Fruit fly (Drosophila melanogaster): Measurements from ENCODE around the gene CG9839.

Gene CG9839

DNA sequence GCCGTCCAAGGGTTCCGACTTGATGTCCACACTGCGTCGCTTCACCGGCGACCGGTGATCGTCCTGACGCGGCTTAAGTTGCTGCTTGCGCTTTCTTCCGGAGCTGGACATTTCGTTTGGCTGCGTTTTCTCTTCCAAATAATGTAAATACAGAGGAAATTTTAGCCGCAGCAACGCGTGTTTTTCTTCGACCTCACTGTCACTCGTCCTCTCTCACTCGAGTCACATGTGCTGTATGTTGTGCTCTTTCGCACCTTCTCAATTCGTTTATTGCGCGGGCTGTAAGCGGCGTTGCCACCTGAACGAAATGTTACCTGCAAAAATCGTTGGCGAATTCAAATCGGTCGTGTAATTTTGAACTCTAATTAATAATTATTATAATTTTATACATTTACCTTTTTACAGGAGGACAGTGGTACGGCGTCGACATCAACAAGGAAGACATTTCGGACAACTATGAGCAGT lies at the start of gene CG9839:
Gene CG9839 (minus strand): TSS at position 415 of the 465 bp plus-strand sequence.
- peak in 1 of 2 experiments; percentile 26 for TF ChIP-seq CTCF (optimal IDR thresholded peaks at IDR 0.05)
- no peak for TF ChIP-seq CG8478 (optimal IDR thresholded peaks at IDR 0.05)

DNA sequence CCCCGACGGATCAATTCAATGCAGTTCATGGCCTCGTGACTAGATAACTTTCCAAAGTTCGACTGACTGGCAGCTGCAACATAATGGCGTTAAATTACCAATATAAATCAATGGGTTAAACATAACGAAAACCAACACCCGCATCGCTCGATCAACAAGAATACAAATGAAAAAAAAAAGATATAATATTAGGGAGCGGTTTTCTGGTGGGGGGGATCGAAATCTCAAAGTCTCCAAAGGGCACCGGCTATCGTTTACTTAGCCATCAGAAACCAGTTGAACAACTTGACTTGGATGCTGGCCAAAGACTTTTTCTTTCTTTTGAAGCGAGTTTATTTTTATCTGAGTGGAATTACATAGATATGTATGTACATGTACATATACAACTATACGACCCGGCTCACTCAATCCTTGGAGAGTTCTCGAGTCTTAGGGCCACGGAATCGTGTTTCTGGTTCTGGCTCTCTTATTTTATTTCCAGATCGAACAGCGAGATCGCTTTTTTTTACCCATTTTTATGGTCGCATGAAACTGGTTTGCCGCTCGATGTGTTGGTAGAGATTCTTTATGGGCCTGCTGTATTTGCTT lies 49.1 kb upstream of the CG9839 start:
- no peak for TF ChIP-seq CTCF (optimal IDR thresholded peaks at IDR 0.05)
- TF ChIP-seq CG8478 (optimal IDR thresholded peaks at IDR 0.05) = no peak

DNA sequence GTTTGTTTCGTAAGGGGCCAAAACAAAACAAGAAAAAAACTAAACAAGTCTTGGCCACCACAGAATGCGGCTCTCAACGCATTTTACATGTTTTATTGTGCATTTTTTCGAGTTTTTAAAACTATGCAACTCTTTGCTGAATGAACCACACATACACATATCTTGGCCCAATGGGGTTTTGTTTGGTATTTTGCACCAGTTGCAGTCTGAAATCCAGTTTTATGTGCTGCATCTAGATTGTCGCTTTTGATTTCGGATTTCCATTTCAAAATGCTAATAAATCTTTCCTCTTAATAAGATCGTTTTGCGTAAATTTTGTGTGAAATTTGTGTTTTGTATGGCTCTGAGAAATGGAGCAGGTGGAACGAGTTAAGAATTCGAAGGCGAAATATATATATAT lies 48.1 kb upstream of the CG9839 start:
- TF ChIP-seq CTCF (optimal IDR thresholded peaks at IDR 0.05) (no peak), CG8478 (optimal IDR thresholded peaks at IDR 0.05) (no peak)

DNA sequence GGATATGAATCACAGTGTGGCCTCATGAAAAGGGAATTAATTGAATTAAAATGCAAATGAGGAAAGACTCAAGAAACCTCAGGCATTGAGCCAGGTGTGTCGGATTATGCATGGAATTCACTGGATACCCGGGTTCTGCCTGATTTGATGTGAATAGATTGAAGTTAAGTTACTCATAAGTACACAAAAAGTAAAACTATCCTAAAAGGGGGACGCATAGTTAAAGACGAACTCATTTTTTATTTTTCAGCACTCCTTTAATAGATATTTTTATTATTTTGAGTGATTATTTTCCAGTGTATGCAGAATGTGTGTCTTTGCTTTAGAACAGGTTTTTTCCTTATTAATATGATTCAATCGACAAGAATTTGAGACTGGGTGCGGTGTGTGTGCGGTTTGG lies 47.6 kb upstream of the CG9839 start:
- no peak for TF ChIP-seq CTCF (optimal IDR thresholded peaks at IDR 0.05)
- no peak for TF ChIP-seq CG8478 (optimal IDR thresholded peaks at IDR 0.05)

DNA sequence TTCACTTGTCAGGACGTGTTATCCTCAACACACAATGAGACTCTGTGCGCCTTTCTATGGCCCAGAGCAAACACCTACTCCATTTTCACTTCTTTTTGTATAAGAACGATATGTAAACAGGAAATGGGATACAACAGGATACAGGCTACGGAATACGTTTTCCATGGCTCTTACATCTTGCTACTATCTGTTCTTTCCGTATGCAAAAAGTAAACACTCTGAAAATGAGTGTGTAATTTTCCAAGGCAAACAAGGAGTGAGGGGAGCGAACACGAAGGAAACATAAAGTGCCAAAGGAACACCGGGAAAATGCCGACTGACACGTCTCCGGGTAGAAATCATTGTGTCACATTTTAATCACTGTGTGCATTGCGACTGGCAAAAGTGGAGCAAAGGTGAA lies 45.0 kb upstream of the CG9839 start:
- TF ChIP-seq CTCF (optimal IDR thresholded peaks at IDR 0.05) = no peak

DNA sequence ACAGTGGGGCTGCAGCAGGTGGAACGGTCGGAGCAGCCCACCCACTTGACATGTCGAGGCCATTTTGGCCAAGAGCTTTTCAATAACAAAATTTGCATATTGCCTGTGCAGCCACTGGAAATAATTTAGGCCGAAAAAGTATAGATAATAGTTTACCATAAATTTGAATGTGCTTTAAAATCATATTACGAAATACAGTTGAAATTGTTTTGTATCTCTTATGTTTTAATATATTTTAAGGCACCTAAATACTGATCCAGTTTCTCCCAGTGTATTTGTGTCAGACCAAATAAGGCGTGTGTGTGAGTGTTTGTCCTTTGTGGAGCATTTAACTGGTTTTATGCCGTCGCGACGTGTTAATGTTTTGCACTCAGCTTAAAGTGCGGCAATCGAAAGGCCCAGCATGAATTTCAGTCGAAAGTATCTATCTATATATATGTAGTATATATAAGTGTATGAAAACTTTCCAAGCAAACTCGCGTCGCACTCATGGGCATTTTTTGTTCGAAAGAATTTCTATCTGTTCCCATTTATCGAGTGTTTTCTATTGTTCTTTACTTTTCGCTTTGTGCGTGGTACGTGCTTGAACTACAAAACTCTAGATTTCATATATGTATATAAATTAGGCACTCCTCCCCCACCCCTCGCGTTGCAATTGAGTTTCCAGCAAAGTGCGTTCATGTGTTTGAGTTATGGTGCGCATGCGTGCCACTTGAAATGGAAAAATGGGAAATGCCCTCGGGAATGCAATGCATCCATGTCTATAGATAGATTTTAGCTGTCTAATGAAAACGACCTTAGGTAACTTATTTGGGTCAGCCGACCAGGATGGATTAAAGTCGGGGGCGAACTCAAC lies 44.0 kb upstream of the CG9839 start:
- no peak for TF ChIP-seq CG8478 (optimal IDR thresholded peaks at IDR 0.05)
- TF ChIP-seq CTCF (optimal IDR thresholded peaks at IDR 0.05) = no peak

DNA sequence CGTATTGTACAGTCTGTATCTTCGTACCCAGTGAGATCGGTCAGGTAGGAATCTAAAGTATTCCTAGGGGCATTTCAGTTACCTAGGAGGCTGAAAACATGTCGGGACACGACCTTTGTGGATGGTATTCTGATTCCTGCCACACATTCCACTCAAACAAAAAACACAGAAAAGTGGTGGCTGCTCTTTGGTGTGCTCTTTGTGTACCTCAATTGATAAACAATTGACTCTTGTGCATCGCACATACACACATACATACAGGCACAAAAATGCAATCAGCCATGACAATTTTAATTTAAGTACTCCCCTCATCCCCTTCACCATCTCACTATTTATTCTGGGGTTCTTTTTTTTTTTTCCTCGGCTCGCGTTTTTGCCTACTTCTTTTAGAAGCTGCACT lies 42.6 kb upstream of the CG9839 start:
- TF ChIP-seq CTCF (optimal IDR thresholded peaks at IDR 0.05) (no peak), CG8478 (optimal IDR thresholded peaks at IDR 0.05) (no peak)

DNA sequence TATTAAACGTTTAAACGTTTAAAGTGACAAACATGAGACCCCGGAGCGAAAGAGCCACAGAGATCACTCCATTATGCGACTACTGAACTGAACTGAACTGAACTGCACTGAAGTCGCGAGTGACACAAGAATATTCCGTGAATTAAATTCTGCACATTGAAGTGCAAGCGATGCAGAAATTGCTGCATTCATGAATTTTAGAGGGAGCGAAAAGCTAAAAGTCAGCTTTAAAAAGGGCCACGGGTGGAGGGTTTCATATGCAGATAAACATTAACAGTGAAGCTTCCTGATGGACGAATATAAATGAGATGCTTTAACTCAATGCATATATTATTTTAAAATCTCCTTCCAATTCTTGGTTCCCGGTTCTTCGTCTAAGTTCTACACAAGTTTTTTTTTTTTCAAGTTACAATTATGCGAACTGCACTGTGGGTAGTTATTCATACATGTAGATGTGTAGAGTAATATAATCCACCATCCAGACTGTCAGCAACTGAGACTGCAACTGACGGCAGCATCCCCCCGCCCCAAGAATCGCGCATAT lies 41.6 kb upstream of the CG9839 start:
- no peak for TF ChIP-seq CG8478 (optimal IDR thresholded peaks at IDR 0.05)
- TF ChIP-seq CTCF (optimal IDR thresholded peaks at IDR 0.05) = no peak

DNA sequence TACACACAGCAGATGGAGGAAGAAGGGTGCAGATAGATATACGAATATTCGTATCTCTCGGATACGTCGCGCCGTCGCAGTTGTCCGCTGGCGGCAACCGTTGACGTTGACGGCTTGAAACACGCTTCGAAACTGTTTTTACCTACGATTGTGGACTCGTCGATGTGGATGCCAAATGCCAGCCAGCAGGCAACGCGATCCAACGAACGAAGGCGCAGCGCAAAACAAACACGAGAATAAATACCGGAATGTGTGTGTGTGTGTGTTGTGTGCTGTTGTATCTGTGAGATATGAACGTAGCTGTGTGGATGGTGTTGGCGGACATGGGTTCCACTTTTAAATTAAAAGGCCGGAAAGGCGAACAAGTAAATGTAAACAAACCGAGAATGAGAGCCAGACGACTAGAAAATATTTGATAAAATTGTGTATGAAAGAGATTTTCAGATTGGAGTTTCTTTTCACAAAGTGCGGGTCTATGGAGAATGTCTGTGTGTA lies 40.6 kb upstream of the CG9839 start:
- no peak for TF ChIP-seq CTCF (optimal IDR thresholded peaks at IDR 0.05)
- no peak for TF ChIP-seq CG8478 (optimal IDR thresholded peaks at IDR 0.05)

DNA sequence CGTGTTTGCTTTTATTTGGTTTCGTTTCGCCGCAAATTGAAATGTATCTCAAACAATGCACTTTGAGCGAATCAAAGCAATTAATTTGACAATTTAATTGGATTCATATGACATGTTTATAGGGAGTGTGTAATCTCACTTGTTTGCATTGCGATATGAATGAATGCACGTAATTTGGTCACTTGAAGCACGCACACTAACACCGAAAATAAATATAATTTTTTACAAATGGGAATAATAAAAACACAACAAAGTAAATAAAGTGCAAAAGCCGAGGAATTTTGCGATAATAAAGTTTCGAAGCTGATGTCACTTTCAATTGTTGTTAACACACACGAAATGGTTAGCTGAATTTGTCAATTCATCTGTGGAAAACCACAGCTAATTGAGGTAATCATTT lies 39.4 kb upstream of the CG9839 start:
- TF ChIP-seq CTCF (optimal IDR thresholded peaks at IDR 0.05) (no peak), CG8478 (optimal IDR thresholded peaks at IDR 0.05) (no peak)

DNA sequence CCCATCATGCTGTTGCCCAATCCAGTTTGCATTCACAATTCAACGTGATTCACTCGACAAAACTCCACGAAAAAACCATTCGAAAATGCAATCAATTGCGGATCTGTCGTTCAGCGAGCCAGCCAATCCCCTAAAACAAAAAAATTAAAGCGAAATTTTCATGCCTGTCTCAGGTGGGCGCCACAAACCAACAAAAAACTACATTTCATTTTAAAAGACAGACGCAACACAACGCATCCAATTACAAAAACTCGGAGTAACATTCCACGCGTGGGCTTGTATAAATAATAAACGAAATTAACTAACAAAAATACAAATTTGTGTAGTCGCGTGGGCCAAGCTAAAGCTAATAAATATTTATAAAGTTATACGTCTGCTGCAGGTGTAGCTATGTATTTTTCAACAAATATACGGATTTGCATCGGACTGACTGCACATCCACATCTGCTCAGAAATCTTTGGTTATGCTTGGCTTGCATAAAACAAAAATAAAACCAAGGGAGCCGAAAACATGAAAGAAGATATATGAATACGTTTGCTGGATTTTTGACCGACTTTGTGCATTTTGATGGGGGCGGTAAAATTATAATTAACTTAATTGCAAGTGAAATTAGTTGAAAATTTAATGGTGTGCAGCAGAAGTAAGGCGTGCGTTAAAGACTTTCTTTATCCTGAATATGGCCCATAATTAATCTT lies 38.5 kb upstream of the CG9839 start:
- no peak for TF ChIP-seq CTCF (optimal IDR thresholded peaks at IDR 0.05)
- no peak for TF ChIP-seq CG8478 (optimal IDR thresholded peaks at IDR 0.05)

DNA sequence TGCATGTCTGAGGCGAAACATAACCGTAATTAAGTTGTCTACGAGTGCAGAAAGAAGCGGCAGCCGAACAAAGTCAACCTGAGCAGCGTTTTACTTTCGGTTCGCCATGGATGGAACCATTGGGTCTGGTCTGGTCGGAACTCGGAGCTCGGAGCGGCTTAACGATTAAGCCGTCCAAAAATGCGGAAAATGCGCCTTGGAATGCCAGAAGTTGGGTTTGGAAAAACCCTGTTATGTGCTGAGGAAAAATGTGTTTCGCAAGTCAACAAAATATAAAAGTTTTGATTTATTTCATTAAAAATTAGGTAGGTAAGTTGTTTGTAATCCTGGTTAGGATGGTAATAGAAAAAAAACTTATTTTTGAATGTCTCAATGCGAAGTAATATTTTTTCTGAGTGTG lies 35.9 kb upstream of the CG9839 start:
- no peak for TF ChIP-seq CTCF (optimal IDR thresholded peaks at IDR 0.05)
- no peak for TF ChIP-seq CG8478 (optimal IDR thresholded peaks at IDR 0.05)

DNA sequence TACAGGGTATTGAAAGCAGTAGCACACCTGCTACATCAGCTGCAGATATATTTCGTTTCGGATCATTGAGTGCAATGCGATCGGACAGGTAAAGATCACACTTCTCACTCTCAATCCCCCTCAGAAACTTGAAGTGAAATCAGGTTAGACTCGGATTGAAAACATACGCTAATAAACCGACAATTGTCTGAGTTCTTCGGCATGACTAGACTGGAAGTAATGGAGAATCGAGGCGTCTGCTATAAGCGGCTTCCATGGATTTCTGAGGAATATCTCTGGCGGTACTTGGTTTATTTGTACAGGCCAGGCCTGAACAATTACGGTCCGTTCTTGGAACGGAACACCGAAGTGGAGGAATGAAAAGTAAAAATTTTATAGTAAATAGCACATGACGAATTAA lies 35.4 kb upstream of the CG9839 start:
- TF ChIP-seq CG8478 (optimal IDR thresholded peaks at IDR 0.05) (no peak), CTCF (optimal IDR thresholded peaks at IDR 0.05) (no peak)

DNA sequence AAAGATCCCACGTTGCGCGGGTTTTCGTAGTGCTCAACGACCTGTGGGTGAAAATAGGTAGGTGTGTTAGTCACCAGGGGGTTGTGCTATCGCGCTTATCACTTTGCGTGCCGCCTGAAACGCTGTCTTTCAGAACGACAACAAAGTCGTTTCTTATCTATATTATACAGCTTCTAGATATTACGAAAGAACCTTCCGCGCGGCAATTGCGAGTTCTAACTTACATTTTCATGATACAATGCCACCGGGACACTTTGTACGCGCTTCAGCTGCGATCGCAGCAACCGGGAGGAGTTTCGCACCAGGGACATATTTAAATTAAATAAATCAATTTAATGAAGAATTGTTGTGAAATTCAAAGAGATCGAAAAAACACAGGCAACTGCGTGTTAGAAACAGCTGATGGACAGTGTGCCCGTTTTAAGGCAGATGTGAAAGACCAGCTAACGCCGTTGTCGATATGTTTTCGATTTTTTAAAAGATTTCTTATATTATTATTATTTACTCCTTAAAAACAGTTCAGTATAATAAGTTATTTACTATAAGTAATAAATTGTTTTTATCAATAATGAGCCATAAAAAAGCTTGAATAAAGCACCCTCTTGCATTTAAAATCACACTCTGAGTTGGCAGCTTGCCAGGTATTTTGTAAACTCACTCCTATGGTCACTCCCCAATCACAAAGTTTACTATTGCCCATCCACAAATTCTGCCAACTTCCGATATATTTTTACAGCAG lies 18.3 kb upstream of the CG9839 start, which contains the start of the genes IscU and CG8379:
Gene IscU (minus strand): TSS at position 417 of the 739 bp plus-strand sequence.
Gene CG8379 (plus strand): TSS at position 651 of the 739 bp plus-strand sequence.
- TF ChIP-seq CTCF (optimal IDR thresholded peaks at IDR 0.05) (no peak), CG8478 (optimal IDR thresholded peaks at IDR 0.05) (no peak)
